Fruit fly (Drosophila melanogaster) whole organism, prepupa: Measurements from ENCODE around the gene nyo.

Experiments
- CG31627 ChIP-seq: fragments of 200-800 bp; sonication (Bioruptor generic); optimal IDR thresholded peaks from 3 replicates; lab custom pipeline; 2016; ENCODE audit warnings: missing biosample characterization, missing genetic modification characterization
- CG3919 ChIP-seq: fragments of 200-800 bp; sonication (Bioruptor generic); optimal IDR thresholded peaks from 3 replicates; lab custom pipeline; 2016; ENCODE audit warnings: missing biosample characterization, missing genetic modification characterization
- Hr39 ChIP-seq: fragments of 200-800 bp; sonication (Bioruptor generic); optimal IDR thresholded peaks from 2 replicates; lab custom pipeline; 2016; ENCODE audit warnings: missing biosample characterization, missing genetic modification characterization
- Met ChIP-seq: fragments of 200-800 bp; sonication (Bioruptor generic); optimal IDR thresholded peaks from 3 replicates; lab custom pipeline; 2016; ENCODE audit warnings: missing biosample characterization, missing genetic modification characterization
- OdsH ChIP-seq: fragments of 200-800 bp; sonication (Bioruptor generic); optimal IDR thresholded peaks from 3 replicates; lab custom pipeline; 2016; ENCODE audit warnings: missing biosample characterization, missing genetic modification characterization
- fkh ChIP-seq: fragments of 200-800 bp; sonication (Bioruptor generic); optimal IDR thresholded peaks from 3 replicates; lab custom pipeline; 2017; ENCODE audit warnings: missing biosample characterization, mild to moderate bottlenecking, missing genetic modification characterization, moderate library complexity

- TF ChIP-seq Hr39 = no peak
- TF ChIP-seq fkh (GFP tag; lab: Kevin White, UChicago) = peak; percentile 64
- no peak for TF ChIP-seq Met (GFP tag; lab: Kevin White, UChicago)
- no peak for TF ChIP-seq CG31627 (GFP tag; lab: Kevin White, UChicago)
- no peak for TF ChIP-seq CG3919
- no peak for TF ChIP-seq OdsH (GFP tag; lab: Kevin White, UChicago)
Measured at dm6 chr3R:31548766-31549510, 6.1 kb downstream of the nyo start.
